Fruit fly (Drosophila melanogaster) whole organism, embryonic: ENCODE data around the gene CG1074.

Source experiments
- Atf6 ChIP-seq: fragments of 200-800 bp; sonication (Bioruptor generic); IDR thresholded peaks from 2 replicates; pipeline ENCODE4 v1.3.6; 2022; ENCODE audit warnings: missing biosample characterization, missing genetic modification characterization
- B-H1 ChIP-seq: fragments of 200-800 bp; sonication (Bioruptor generic); IDR thresholded peaks from 3 replicates; pipeline ENCODE4 v1.3.6; 2022; ENCODE audit warnings: missing biosample characterization, missing genetic modification characterization
- Bgb ChIP-seq: fragments of 200-800 bp; sonication (Bioruptor generic); IDR thresholded peaks from 2 replicates; pipeline ENCODE4 v1.3.6; 2022; ENCODE audit warnings: missing biosample characterization, missing genetic modification characterization; ENCODE audit not compliant: partially characterized antibody
- BtbVII ChIP-seq: fragments of 200-800 bp; sonication (Bioruptor generic); optimal IDR thresholded peaks from 3 replicates; lab custom pipeline; 2017; ENCODE audit warnings: missing biosample characterization, mild to moderate bottlenecking, missing genetic modification characterization
- Bteb2 ChIP-seq: fragments of 200-800 bp; sonication (Bioruptor generic); optimal IDR thresholded peaks from 2 replicates; lab custom pipeline; 2016; ENCODE audit warnings: missing biosample characterization, missing genetic modification characterization
- CG11504 ChIP-seq: fragments of 200-800 bp; sonication (Bioruptor generic); optimal IDR thresholded peaks from 3 replicates; lab custom pipeline; 2019; ENCODE audit warnings: missing biosample characterization, mild to moderate bottlenecking, missing genetic modification characterization, moderate library complexity
- CG11696 ChIP-seq: fragments of 200-800 bp; sonication (Bioruptor generic); IDR thresholded peaks from 2 replicates; pipeline ENCODE4 v1.3.6; 2022; ENCODE audit warnings: missing biosample characterization, missing genetic modification characterization
- CG13287 ChIP-seq: fragments of 200-800 bp; sonication (Bioruptor generic); IDR thresholded peaks from 2 replicates; pipeline ENCODE4 v1.3.6; 2022; ENCODE audit warnings: missing biosample characterization, missing genetic modification characterization; ENCODE audit not compliant: partially characterized antibody
- CG13296 ChIP-seq: fragments of 200-800 bp; sonication (Bioruptor generic); optimal IDR thresholded peaks from 3 replicates; lab custom pipeline; 2018; ENCODE audit warnings: missing biosample characterization, mild to moderate bottlenecking, missing genetic modification characterization
- CG15269 ChIP-seq: fragments of 200-800 bp; sonication (Bioruptor generic); optimal IDR thresholded peaks from 2 replicates; lab custom pipeline; 2018; ENCODE audit warnings: missing biosample characterization, mild to moderate bottlenecking, missing genetic modification characterization, moderate library complexity
- CG15514 ChIP-seq: fragments of 200-800 bp; sonication (Bioruptor generic); optimal IDR thresholded peaks from 3 replicates; lab custom pipeline; 2017; ENCODE audit warnings: missing biosample characterization, missing genetic modification characterization, mild to moderate bottlenecking, moderate library complexity, missing genetic modification reagents
- CG17359 ChIP-seq: fragments of 200-800 bp; sonication (Bioruptor generic); optimal IDR thresholded peaks from 3 replicates; lab custom pipeline; 2018; ENCODE audit warnings: missing biosample characterization, mild to moderate bottlenecking, missing genetic modification characterization, moderate library complexity
- CG17385 ChIP-seq: fragments of 200-800 bp; sonication (Bioruptor generic); optimal IDR thresholded peaks from 3 replicates; lab custom pipeline; 2018; ENCODE audit warnings: missing biosample characterization, mild to moderate bottlenecking, missing genetic modification characterization
- CG30020 ChIP-seq: fragments of 200-800 bp; optimal IDR thresholded peaks from 2 replicates; lab custom pipeline; 2019; ENCODE audit warnings: missing biosample characterization, mild to moderate bottlenecking, missing genetic modification characterization, moderate library complexity
- CG31365 ChIP-seq: fragments of 200-800 bp; sonication (Bioruptor generic); optimal IDR thresholded peaks from 2 replicates; lab custom pipeline; 2018; ENCODE audit warnings: missing biosample characterization, mild to moderate bottlenecking, missing genetic modification characterization
- CG34422 ChIP-seq: fragments of 200-800 bp; sonication (Bioruptor generic); IDR thresholded peaks from 3 replicates; pipeline ENCODE4 v1.3.6; 2022; ENCODE audit warnings: missing biosample characterization, missing genetic modification characterization
- CG6654 ChIP-seq: fragments of 200-800 bp; sonication (Bioruptor generic); optimal IDR thresholded peaks from 2 replicates; lab custom pipeline; 2017; ENCODE audit warnings: missing biosample characterization, mild to moderate bottlenecking, missing genetic modification characterization
- CG6854 ChIP-seq: fragments of 200-800 bp; sonication (Bioruptor generic); optimal IDR thresholded peaks from 3 replicates; lab custom pipeline; 2017; ENCODE audit warnings: missing biosample characterization, mild to moderate bottlenecking, missing genetic modification characterization
- CG9817 ChIP-seq: fragments of 200-800 bp; sonication (Bioruptor generic); optimal IDR thresholded peaks from 2 replicates; lab custom pipeline; 2018; ENCODE audit warnings: missing biosample characterization, mild to moderate bottlenecking, missing genetic modification characterization, moderate library complexity
- CkIIα-i1 ChIP-seq: fragments of 200-800 bp; sonication (Bioruptor generic); IDR thresholded peaks from 2 replicates; pipeline ENCODE4 v1.3.6; 2022; ENCODE audit warnings: missing biosample characterization, missing genetic modification characterization
- CrebB ChIP-seq: fragments of 200-800 bp; sonication (Bioruptor generic); optimal IDR thresholded peaks from 3 replicates; lab custom pipeline; 2018; ENCODE audit warnings: missing biosample characterization, mild to moderate bottlenecking, missing genetic modification characterization
- D19A ChIP-seq: fragments of 200-800 bp; optimal IDR thresholded peaks from 3 replicates; lab custom pipeline; 2019; ENCODE audit warnings: missing biosample characterization, mild to moderate bottlenecking, missing genetic modification characterization, moderate library complexity
- Doc2 ChIP-seq: fragments of 200-800 bp; sonication (Bioruptor generic); IDR thresholded peaks from 2 replicates; pipeline ENCODE4 v1.3.6; 2022; ENCODE audit warnings: missing biosample characterization, missing genetic modification characterization
- Dref ChIP-seq: fragments of 200-800 bp; sonication (Bioruptor generic); IDR thresholded peaks from 2 replicates; pipeline ENCODE4 v1.3.6; 2022; ENCODE audit warnings: missing biosample characterization, missing genetic modification characterization
- Ets65A ChIP-seq: fragments of 200-800 bp; sonication (Bioruptor generic); peaks from one replicate; lab custom pipeline; 2016; ENCODE audit warnings: missing biosample characterization, missing genetic modification characterization
- H15 ChIP-seq: fragments of 200-800 bp; sonication (Bioruptor generic); IDR thresholded peaks from 3 replicates; pipeline ENCODE4 v1.3.6; 2022; ENCODE audit warnings: missing biosample characterization, missing genetic modification characterization
- Hr3 ChIP-seq: fragments of 200-800 bp; sonication (Bioruptor generic); optimal IDR thresholded peaks from 3 replicates; lab custom pipeline; 2016; ENCODE audit warnings: missing biosample characterization, missing genetic modification characterization
- Hr51 ChIP-seq, 2 experiments: fragments of 200-800 bp; sonication (Bioruptor generic); optimal IDR thresholded peaks; 2 replicates in 1 of 2; 3 replicates in 1 of 2; lab custom pipeline; 2016 to 2018; ENCODE audit warnings: missing biosample characterization in 2 of 2, missing genetic modification characterization in 2 of 2, mild to moderate bottlenecking in 1 of 2, moderate library complexity in 1 of 2
- Hr78 ChIP-seq, 2 experiments: fragments of 200-800 bp in 1 of 2; fragments of >200 bp in 1 of 2; sonication (Bioruptor generic) in 1 of 2; optimal IDR thresholded peaks; 2 replicates each; lab custom pipeline; 2017 to 2019; ENCODE audit warnings: missing biosample characterization in 2 of 2, missing genetic modification characterization in 2 of 2, mild to moderate bottlenecking in 1 of 2, moderate library complexity in 1 of 2
- Lhr ChIP-seq: fragments of 200-800 bp; sonication (Bioruptor generic); optimal IDR thresholded peaks from 3 replicates; lab custom pipeline; 2017; ENCODE audit warnings: mild to moderate bottlenecking, missing biosample characterization, missing genetic modification reagents, missing genetic modification characterization
- MESR4 ChIP-seq: fragments of 200-800 bp; sonication (Bioruptor generic); optimal IDR thresholded peaks from 2 replicates; lab custom pipeline; 2018; ENCODE audit warnings: missing biosample characterization, mild to moderate bottlenecking, missing genetic modification characterization, moderate library complexity
- Med ChIP-seq: fragments of 200-800 bp; sonication (Bioruptor generic); peaks from one replicate; lab custom pipeline; 2016; ENCODE audit warnings: missing biosample characterization, missing genetic modification characterization, mild to moderate bottlenecking, inconsistent platforms, moderate library complexity
- Xrp1 ChIP-seq: fragments of 200-800 bp; sonication (Bioruptor generic); IDR thresholded peaks from 2 replicates; pipeline ENCODE4 v1.3.6; 2022; ENCODE audit warnings: missing biosample characterization, missing genetic modification characterization
- ara ChIP-seq: fragments of 200-800 bp; sonication (Bioruptor generic); IDR thresholded peaks from 2 replicates; pipeline ENCODE4 v1.3.6; 2022; ENCODE audit warnings: missing biosample characterization, missing genetic modification characterization
- btn ChIP-seq: fragments of 200-800 bp; sonication (Bioruptor generic); optimal IDR thresholded peaks from 2 replicates; lab custom pipeline; 2016; ENCODE audit warnings: missing biosample characterization, missing genetic modification characterization
- dimm ChIP-seq: fragments of 200-800 bp; sonication (Bioruptor generic); IDR thresholded peaks from 2 replicates; pipeline ENCODE4 v1.3.6; 2022; ENCODE audit warnings: missing biosample characterization, missing genetic modification characterization
- fd96Cb ChIP-seq: fragments of 200-800 bp; sonication (Bioruptor generic); optimal IDR thresholded peaks from 2 replicates; lab custom pipeline; 2018; ENCODE audit warnings: missing biosample characterization, mild to moderate bottlenecking, missing genetic modification characterization, moderate library complexity
- gem ChIP-seq: fragments of 200-800 bp; sonication (Bioruptor generic); optimal IDR thresholded peaks from 2 replicates; lab custom pipeline; 2019; ENCODE audit warnings: missing biosample characterization, mild to moderate bottlenecking, missing genetic modification characterization, moderate library complexity
- h ChIP-seq: fragments of >200 bp; optimal IDR thresholded peaks from 2 replicates; lab custom pipeline; 2017
- lov ChIP-seq, 2 experiments: fragments of 200-800 bp in 1 of 2; fragments of >200 bp in 1 of 2; sonication (Bioruptor generic) in 1 of 2; IDR thresholded peaks in 1 of 2; optimal IDR thresholded peaks in 1 of 2; 2 replicates in 1 of 2; 3 replicates in 1 of 2; pipeline versions ENCODE4 v1.3.6 to Lab custom; 2017 to 2022; ENCODE audit warnings: missing biosample characterization in 1 of 2, missing genetic modification characterization in 1 of 2
- odd ChIP-seq: fragments of 200-800 bp; sonication (Bioruptor generic); optimal IDR thresholded peaks from 2 replicates; lab custom pipeline; 2017; ENCODE audit warnings: missing biosample characterization, mild to moderate bottlenecking, missing genetic modification characterization
- run ChIP-seq: fragments of 200-800 bp; sonication (Bioruptor generic); optimal IDR thresholded peaks from 3 replicates; lab custom pipeline; 2018; ENCODE audit warnings: missing biosample characterization, mild to moderate bottlenecking, missing genetic modification characterization
- sens ChIP-seq: fragments of 200-800 bp; sonication (Bioruptor generic); peaks from one replicate; lab custom pipeline; 2016; ENCODE audit warnings: missing biosample characterization, missing genetic modification characterization
- seq ChIP-seq: fragments of 200-800 bp; sonication (Bioruptor generic); IDR thresholded peaks from 2 replicates; pipeline ENCODE4 v1.3.6; 2022; ENCODE audit warnings: missing biosample characterization, missing genetic modification characterization
- slou ChIP-seq: fragments of 200-800 bp; sonication (Bioruptor generic); optimal IDR thresholded peaks from 3 replicates; lab custom pipeline; 2016; ENCODE audit warnings: missing biosample characterization, missing genetic modification characterization
- sna ChIP-seq: fragments of 200-800 bp; sonication (Bioruptor generic); IDR thresholded peaks from 2 replicates; pipeline ENCODE4 v1.3.6; 2022; ENCODE audit warnings: missing biosample characterization, missing genetic modification characterization; ENCODE audit not compliant: partially characterized antibody
- tll ChIP-seq, 2 experiments: fragments of 200-800 bp in 1 of 2; fragments of >200 bp in 1 of 2; sonication (Bioruptor generic) in 1 of 2; optimal IDR thresholded peaks; 2 replicates each; lab custom pipeline; 2017 to 2019; ENCODE audit warnings: missing biosample characterization in 2 of 2, missing genetic modification characterization in 2 of 2, mild to moderate bottlenecking in 1 of 2, moderate library complexity in 1 of 2

The CG1074 gene

dm6 chr3R:4479038-4479988 lies 45.5 kb downstream of the CG1074 start, which contains the start of gene CG31523 (continued):
- no peak for TF ChIP-seq Hr51 (GFP tag; optimal IDR thresholded peaks at IDR 0.05; lab: Kevin White, UChicago)
- TF ChIP-seq odd, result no peak
- TF ChIP-seq Dref (GFP tag; lab: Robert Waterston, UW), result peak; percentile 64
- TF ChIP-seq Doc2 (GFP tag; lab: Robert Waterston, UW), result no peak
- peak; percentile 78 for TF ChIP-seq CG13287 (GFP tag; lab: Robert Waterston, UW)
- no peak for TF ChIP-seq Hr3 (GFP tag; lab: Kevin White, UChicago)
- TF ChIP-seq Hr78 (GFP tag; optimal IDR thresholded peaks at IDR 0.05; lab: Kevin White, UChicago), result no peak
- TF ChIP-seq CG30020, result peak; percentile 21
- TF ChIP-seq CG11696 (GFP tag; lab: Robert Waterston, UW), result no peak
- TF ChIP-seq slou (GFP tag; lab: Kevin White, UChicago), result no peak
- TF ChIP-seq CG17385 (GFP tag; lab: Kevin White, UChicago), result no peak
- TF ChIP-seq gem (tag; lab: Kevin White, UChicago), result no peak
- no peak for TF ChIP-seq seq (GFP tag; lab: Robert Waterston, UW)
- TF ChIP-seq Atf6, result no peak
- TF ChIP-seq CG15514 (GFP tag; lab: Kevin White, UChicago), result peak; percentile 49
- TF ChIP-seq CG31365 (tag; lab: Kevin White, UChicago), result no peak
- TF ChIP-seq BtbVII (GFP tag; lab: Kevin White, UChicago), result no peak
- no peak for TF ChIP-seq CG17359 (tag; lab: Kevin White, UChicago)
- TF ChIP-seq h (lab: Kevin White, UChicago), result no peak
- TF ChIP-seq tll (GFP tag; optimal IDR thresholded peaks at IDR 0.05; lab: Kevin White, UChicago), result peak; percentile 32 to 90
- TF ChIP-seq fd96Cb (tag; lab: Kevin White, UChicago), result no peak
- no peak for TF ChIP-seq Bteb2 (GFP tag; lab: Kevin White, UChicago)
- no peak for TF ChIP-seq CG15269
- peak; percentile 82 for TF ChIP-seq sna (GFP tag; lab: Robert Waterston, UW)
- peak; percentile 85 for TF ChIP-seq Bgb (GFP tag; lab: Robert Waterston, UW)
- TF ChIP-seq CG11504 (tag; lab: Kevin White, UChicago), result no peak
- no peak for TF ChIP-seq CG13296 (GFP tag; lab: Kevin White, UChicago)
- TF ChIP-seq D19A (tag; lab: Kevin White, UChicago), result no peak

- TF ChIP-seq Lhr, result no peak
- TF ChIP-seq CG6654, result no peak
- TF ChIP-seq sens (GFP tag; lab: Kevin White, UChicago), result peak; percentile 13
- TF ChIP-seq CG6854 (GFP tag; lab: Kevin White, UChicago), result no peak
- no peak for TF ChIP-seq run (tag; lab: Kevin White, UChicago)
Observed at dm6 chr3R:4480512-4480911, 46.7 kb downstream of the CG1074 start, which contains the start of gene sac. sac (plus strand) TSS chr3R:4480812.

- peak; percentile 67 for TF ChIP-seq Med (GFP tag; lab: Kevin White, UChicago)
- no peak for TF ChIP-seq Ets65A (GFP tag; lab: Kevin White, UChicago)
- no peak for TF ChIP-seq ara (GFP tag; lab: Robert Waterston, UW)
- TF ChIP-seq dimm (GFP tag; lab: Robert Waterston, UW), result no peak
- no peak for TF ChIP-seq CrebB (tag; lab: Kevin White, UChicago)
- no peak for TF ChIP-seq CG9817
- no peak for TF ChIP-seq B-H1 (GFP tag; lab: Robert Waterston, UW)
- peak; percentile 77 for TF ChIP-seq MESR4 (GFP tag; lab: Kevin White, UChicago)
- no peak for TF ChIP-seq btn (GFP tag; lab: Kevin White, UChicago)
- TF ChIP-seq CkIIα-i1 (GFP tag; lab: Robert Waterston, UW), result no peak
- TF ChIP-seq CG34422 (GFP tag; lab: Robert Waterston, UW), result peak; percentile 74; the same call in 1 of the 3 replicates
- TF ChIP-seq lov (optimal IDR thresholded peaks at IDR 0.05; lab: Kevin White, UChicago), result no peak
- no peak for TF ChIP-seq lov (GFP tag; IDR thresholded peaks at IDR 0.05; lab: Robert Waterston, UW)
- no peak for TF ChIP-seq Xrp1
- TF ChIP-seq H15 (GFP tag; lab: Robert Waterston, UW), result no peak
Observed at dm6 chr3R:4484999-4485398, 51.2 kb downstream of the CG1074 start, which contains the start of gene Fip1. Fip1 (plus strand) TSS chr3R:4485008.
